Worm (Caenorhabditis elegans): ENCODE measurements around the gene T05D4.2.

The T05D4.2 gene

ce11 chrIII:13530017-13530416 lies 32.9 kb downstream of the T05D4.2 start (continued):
- TF ChIP-seq lim-7 (GFP tag; IDR thresholded peaks at IDR 0.05): no peak
- TF ChIP-seq zip-2 (tag; optimal IDR thresholded peaks at IDR 0.05): no peak
- no peak for TF ChIP-seq pqm-1 (tag; optimal IDR thresholded peaks at IDR 0.05)
- TF ChIP-seq duxl-1 (tag; optimal IDR thresholded peaks at IDR 0.05; ENCODE audit: poor library complexity): peak; percentile 10

ce11 chrIII:13528513-13529249 lies 34.2 kb downstream of the T05D4.2 start:
- no peak for TF ChIP-seq skn-1 (tag; optimal IDR thresholded peaks at IDR 0.05)
- no peak for TF ChIP-seq lin-1 (GFP tag; IDR thresholded peaks at IDR 0.05)
- TF ChIP-seq duxl-1 (tag; optimal IDR thresholded peaks at IDR 0.05; ENCODE audit: poor library complexity): no peak
- no peak for TF ChIP-seq Y48G9A.11 (GFP tag; IDR thresholded peaks at IDR 0.05)
- TF ChIP-seq ceh-32 (tag; optimal IDR thresholded peaks at IDR 0.05; ENCODE audit: poor library complexity): no peak
- TF ChIP-seq nhr-102 (tag; optimal IDR thresholded peaks at IDR 0.05): no peak
- no peak for TF ChIP-seq ZK337.2 (GFP tag; IDR thresholded peaks at IDR 0.05)
- TF ChIP-seq nhr-42 (GFP tag; IDR thresholded peaks at IDR 0.05): no peak
- TF ChIP-seq zfp-2 (tag; optimal IDR thresholded peaks at IDR 0.05): no peak
- TF ChIP-seq zfp-3 (GFP tag; conservative IDR thresholded peaks at IDR 0.05): no peak
- no peak for TF ChIP-seq lin-39 (tag; optimal IDR thresholded peaks at IDR 0.05)
- no peak for TF ChIP-seq mep-1 (tag; optimal IDR thresholded peaks at IDR 0.05)
- no peak for TF ChIP-seq R02D3.7 (tag; optimal IDR thresholded peaks at IDR 0.05)
- TF ChIP-seq lim-7 (GFP tag; IDR thresholded peaks at IDR 0.05): no peak
- no peak for TF ChIP-seq rbr-2 (tag; optimal IDR thresholded peaks at IDR 0.05)
- peak; percentile 30 for TF ChIP-seq hlh-30 (tag; optimal IDR thresholded peaks at IDR 0.05; ENCODE audit: insufficient read depth)
- no peak for TF ChIP-seq T26A8.4 (GFP tag; IDR thresholded peaks at IDR 0.05)
- 0 out of 2 replicates have a peak, but pooled peaks have one; percentile 50 for TF ChIP-seq tra-1 (GFP tag; IDR thresholded peaks at IDR 0.05)
- no peak for TF ChIP-seq unc-130 (GFP tag; optimal IDR thresholded peaks at IDR 0.05)
- TF ChIP-seq ceh-44 (GFP tag; IDR thresholded peaks at IDR 0.05): no peak
- peak; percentile 27 for TF ChIP-seq dve-1 (tag; optimal IDR thresholded peaks at IDR 0.05; ENCODE audit: insufficient read depth)
- no peak for TF ChIP-seq F10B5.3 (tag; optimal IDR thresholded peaks at IDR 0.05)
- TF ChIP-seq pqm-1 (tag; optimal IDR thresholded peaks at IDR 0.05): peak; percentile 39
- TF ChIP-seq fos-1 (tag; optimal IDR thresholded peaks at IDR 0.05): no peak
- TF ChIP-seq lir-3 (tag; optimal IDR thresholded peaks at IDR 0.05): no peak
- TF ChIP-seq nhr-28 (tag; optimal IDR thresholded peaks at IDR 0.05): peak; percentile 36
- TF ChIP-seq mdt-29 (GFP tag; IDR thresholded peaks at IDR 0.05): no peak
- no peak for TF ChIP-seq set-16 (GFP tag; IDR thresholded peaks at IDR 0.05)
- TF ChIP-seq ceh-62 (tag; optimal IDR thresholded peaks at IDR 0.05): no peak
- TF ChIP-seq lin-38 (GFP tag; IDR thresholded peaks at IDR 0.05): peak; percentile 39
- no peak for TF ChIP-seq daf-16 (GFP tag; optimal IDR thresholded peaks at IDR 0.05)
- TF ChIP-seq daf-16 (tag; optimal IDR thresholded peaks at IDR 0.05): peak; percentile 87
- TF ChIP-seq dmd-8 (GFP tag; IDR thresholded peaks at IDR 0.05): no peak
- TF ChIP-seq aha-1 (tag): peak; percentile 92
- no peak for TF ChIP-seq mdl-1 (tag; optimal IDR thresholded peaks at IDR 0.05)
- no peak for TF ChIP-seq zag-1 (tag; optimal IDR thresholded peaks at IDR 0.05)
- TF ChIP-seq nhr-10 (tag; optimal IDR thresholded peaks at IDR 0.05): no peak
- peak; percentile 48 for TF ChIP-seq hlh-11 (tag; optimal IDR thresholded peaks at IDR 0.05)
- no peak for TF ChIP-seq fkh-10 (GFP tag; optimal IDR thresholded peaks at IDR 0.05)
- no peak for TF ChIP-seq cey-2 (tag; optimal IDR thresholded peaks at IDR 0.05; ENCODE audit: borderline replicate concordance, insufficient read depth)
- no peak for TF ChIP-seq egl-27 (tag; optimal IDR thresholded peaks at IDR 0.05)
- TF ChIP-seq unc-39 (tag; optimal IDR thresholded peaks at IDR 0.05): no peak
- peak; percentile 87 for TF ChIP-seq dmd-6 (GFP tag; IDR thresholded peaks at IDR 0.05)

All from whole organism, L4 larva.